Fruit fly (Drosophila melanogaster): ENCODE results near the gene CG14710.

The CG14710 gene

dm6 chr3R:11582253-11582589, 37.7 kb upstream of the CG14710 start (continued):
- TF ChIP-seq esg (GFP tag; conservative IDR thresholded peaks at IDR 0.05), result peak; percentile 71
- TF ChIP-seq ase (GFP tag; IDR thresholded peaks at IDR 0.05), result peak; percentile 63; the same call in 1 of the 3 replicates
- TF ChIP-seq ap (GFP tag; IDR thresholded peaks at IDR 0.05), result peak; percentile 70
- peak; percentile 36 for TF ChIP-seq repo (GFP tag; optimal IDR thresholded peaks at IDR 0.05)
- TF ChIP-seq CG2120 (GFP tag; optimal IDR thresholded peaks at IDR 0.05), result peak; percentile 60
- TF ChIP-seq CG15011 (GFP tag; optimal IDR thresholded peaks at IDR 0.05), result no peak
- peak; percentile 63 for TF ChIP-seq Asciz (GFP tag; optimal IDR thresholded peaks at IDR 0.05)
- peak; percentile 57 for TF ChIP-seq CG9437 (GFP tag; optimal IDR thresholded peaks at IDR 0.05)
- TF ChIP-seq bcd (GFP tag; optimal IDR thresholded peaks at IDR 0.05), result peak; percentile 51
- TF ChIP-seq CG12155 (GFP tag; optimal IDR thresholded peaks at IDR 0.05), result peak; percentile 28
- peak; percentile 19 for TF ChIP-seq HLH54F (GFP tag; optimal IDR thresholded peaks at IDR 0.05)
- peak; percentile 38 for TF ChIP-seq NK7.1 (GFP tag; optimal IDR thresholded peaks at IDR 0.05)
- TF ChIP-seq vnd (GFP tag; IDR thresholded peaks at IDR 0.05; ENCODE audit: partially characterized antibody), result no peak
- TF ChIP-seq CG12219 (GFP tag; optimal IDR thresholded peaks at IDR 0.05), result peak; percentile 63
- peak; percentile 39 for TF ChIP-seq CG4424 (GFP tag; optimal IDR thresholded peaks at IDR 0.05)
- peak; percentile 51; the same call in 1 of the 2 replicates for TF ChIP-seq sob (GFP tag; IDR thresholded peaks at IDR 0.05)
- TF ChIP-seq vvl (GFP tag; IDR thresholded peaks at IDR 0.05), result peak; percentile 86
- no peak for TF ChIP-seq CG3065 (GFP tag; optimal IDR thresholded peaks at IDR 0.05)
- TF ChIP-seq CG1024 (GFP tag; IDR thresholded peaks at IDR 0.05), result peak; percentile 71
- TF ChIP-seq phol (tag; optimal IDR thresholded peaks at IDR 0.05), result peak; percentile 58
- TF ChIP-seq CG11696 (GFP tag; IDR thresholded peaks at IDR 0.05), result peak; percentile 63; the same call in 1 of the 2 replicates
- TF ChIP-seq CG1233 (GFP tag; optimal IDR thresholded peaks at IDR 0.05), result peak; percentile 67
- TF ChIP-seq sens (GFP tag), result peak; percentile 90
- TF ChIP-seq Atf6 (GFP tag; IDR thresholded peaks at IDR 0.05), result peak; percentile 30; the same call in 1 of the 2 replicates
- no peak for TF ChIP-seq CG7745 (tag; optimal IDR thresholded peaks at IDR 0.05)
- TF ChIP-seq CG13624 (GFP tag; optimal IDR thresholded peaks at IDR 0.05), result peak; percentile 51
- TF ChIP-seq cato (GFP tag; optimal IDR thresholded peaks at IDR 0.05; ENCODE audit: borderline replicate concordance), result peak; percentile 25
- TF ChIP-seq CG10654 (GFP tag; optimal IDR thresholded peaks at IDR 0.05), result peak; percentile 14
- TF ChIP-seq crc (GFP tag; optimal IDR thresholded peaks at IDR 0.05), result peak; percentile 23
- TF ChIP-seq usp (GFP tag; optimal IDR thresholded peaks at IDR 0.05), result no peak
- peak; percentile 6 for TF ChIP-seq CG1647 (GFP tag; optimal IDR thresholded peaks at IDR 0.05)
- peak; percentile 77 for TF ChIP-seq CG5953 (GFP tag; IDR thresholded peaks at IDR 0.05)
- TF ChIP-seq Ets97D (GFP tag; optimal IDR thresholded peaks at IDR 0.05), result peak; percentile 20
- no peak for TF ChIP-seq HLHmδ (GFP tag; optimal IDR thresholded peaks at IDR 0.05)
- peak; percentile 57 for TF ChIP-seq CG3847 (GFP tag; IDR thresholded peaks at IDR 0.05)
- TF ChIP-seq chm (GFP tag; IDR thresholded peaks at IDR 0.05), result peak; percentile 62; the same call in 1 of the 2 replicates
- no peak for TF ChIP-seq ac (GFP tag; optimal IDR thresholded peaks at IDR 0.05)
- TF ChIP-seq Bteb2 (GFP tag; optimal IDR thresholded peaks at IDR 0.05), result peak; percentile 47
- TF ChIP-seq Dip3 (GFP tag; optimal IDR thresholded peaks at IDR 0.05), result peak; percentile 35
- peak; percentile 68 for TF ChIP-seq grau (tag; optimal IDR thresholded peaks at IDR 0.05)
- peak; percentile 80 for TF ChIP-seq E2f1 (GFP tag; IDR thresholded peaks at IDR 0.05)
- no peak for TF ChIP-seq nerfin-1 (tag; optimal IDR thresholded peaks at IDR 0.05)
- no peak for TF ChIP-seq Sry-δ (GFP tag; optimal IDR thresholded peaks at IDR 0.05)
- peak; percentile 65 for TF ChIP-seq H2.0 (GFP tag; IDR thresholded peaks at IDR 0.05)
- peak; percentile 84 for TF ChIP-seq tgo (GFP tag; IDR thresholded peaks at IDR 0.05)
- TF ChIP-seq Dref (GFP tag; IDR thresholded peaks at IDR 0.05), result no peak
- no peak for TF ChIP-seq CG4707 (GFP tag; optimal IDR thresholded peaks at IDR 0.05)
- peak; percentile 72 for TF ChIP-seq CG12391 (tag; optimal IDR thresholded peaks at IDR 0.05)
- TF ChIP-seq toy (GFP tag; IDR thresholded peaks at IDR 0.05), result no peak
